Worm (Caenorhabditis elegans) whole organism, L1 larva: Measurements from ENCODE around the gene C54E4.12.

ENCODE experiments used
- egl-27 ChIP-seq, 2 experiments: fragments of 150-350 bp in 1 of 2; sonication (generic microtip); optimal IDR thresholded peaks; 3 replicates each; lab custom pipeline; 2017 to 2018; ENCODE audit warnings: missing biosample characterization in 2 of 2, missing genetic modification characterization in 2 of 2, missing genetic modification reagents in 2 of 2
- nhr-11 ChIP-seq: fragments of 150-350 bp; optimal IDR thresholded peaks from 2 replicates; lab custom pipeline; 2014; ENCODE audit warnings: missing biosample characterization, missing genetic modification characterization
- nhr-237 ChIP-seq: fragments of 150-350 bp; optimal IDR thresholded peaks from 2 replicates; lab custom pipeline; 2014; ENCODE audit warnings: missing biosample characterization, missing genetic modification characterization
- rnt-1 ChIP-seq: sonication (generic microtip); optimal IDR thresholded peaks from 2 replicates; lab custom pipeline; 2016; ENCODE audit warnings: mild to moderate bottlenecking, missing genetic modification characterization, moderate library complexity, missing compliant biosample characterization
- tbx-2 ChIP-seq: sonication (generic microtip); optimal IDR thresholded peaks from 2 replicates; lab custom pipeline; 2016; ENCODE audit warnings: missing genetic modification characterization, missing compliant biosample characterization
- zip-4 ChIP-seq: fragments of 200-800 bp; sonication (Bioruptor generic); optimal IDR thresholded peaks from 2 replicates; lab custom pipeline; 2018; ENCODE audit warnings: mild to moderate bottlenecking, missing genetic modification characterization, moderate library complexity, missing compliant biosample characterization

DNA sequence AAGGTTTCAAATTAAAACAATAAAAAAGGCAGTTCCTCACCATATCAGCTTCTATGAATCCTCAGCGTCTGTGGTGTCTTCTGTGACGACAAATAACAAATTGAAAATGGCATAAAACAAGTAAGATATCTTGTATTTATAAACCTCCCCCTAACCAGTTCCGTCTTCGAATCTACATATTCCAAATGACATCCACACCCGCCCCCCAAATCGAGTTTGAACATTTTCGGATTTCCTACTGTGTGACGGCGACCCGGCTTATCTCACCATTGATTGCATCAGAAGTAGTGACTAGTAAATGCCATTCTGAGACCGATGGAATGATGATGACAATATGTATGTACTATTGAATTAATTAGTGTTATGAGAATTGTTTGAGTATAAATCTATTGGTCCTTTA lies 11.7 kb downstream of the C54E4.12 start, which contains the start of gene grl-20:
- TF ChIP-seq tbx-2 (tag; lab: Kevin White, UChicago), result no peak
- TF ChIP-seq zip-4 (GFP tag; lab: Kevin White, UChicago), result no peak
- no peak for TF ChIP-seq rnt-1
- TF ChIP-seq nhr-11 (tag; lab: Kevin White, UChicago), result no peak
- no peak for TF ChIP-seq nhr-237 (tag; lab: Kevin White, UChicago)
- TF ChIP-seq egl-27 (tag; optimal IDR thresholded peaks at IDR 0.05; lab: Kevin White, UChicago), result no peak
